Fruit fly (Drosophila melanogaster): ENCODE measurements around the gene CG42371.

- TF ChIP-seq CG32121 (GFP tag; IDR thresholded peaks at IDR 0.05) (no peak), Ets98B (GFP tag; IDR thresholded peaks at IDR 0.05) (no peak), CG13204 (GFP tag; optimal IDR thresholded peaks at IDR 0.05) (no peak), Snoo (tag; optimal IDR thresholded peaks at IDR 0.05) (peak; percentile 15), CG9948 (tag; optimal IDR thresholded peaks at IDR 0.05) (no peak), EcR (GFP tag; optimal IDR thresholded peaks at IDR 0.05) (no peak), CG8301 (tag; optimal IDR thresholded peaks at IDR 0.05) (no peak), Pif1A (GFP tag; optimal IDR thresholded peaks at IDR 0.05) (no peak), CG4496 (GFP tag; IDR thresholded peaks at IDR 0.05) (no peak), CG17806 (tag; optimal IDR thresholded peaks at IDR 0.05) (no peak), CG12605 (GFP tag; IDR thresholded peaks at IDR 0.05) (no peak)
Observed at dm6 chr2L:2214004-2214403, 3.0 kb downstream of the CG42371 start, which contains the start of the genes Uch and CG34174.
